Worm (Caenorhabditis elegans) whole organism, midembryonic: Measurements from ENCODE around the gene C49G7.10.

Experiments
- T22C8.4 ChIP-seq: fragments of 200-800 bp; sonication (Bioruptor generic); IDR thresholded peaks from 2 replicates; pipeline ENCODE4 v1.3.6; 2022; ENCODE audit warnings: missing genetic modification characterization, missing compliant biosample characterization
- cog-1 ChIP-seq: sonication (generic microtip); optimal IDR thresholded peaks from 2 replicates; lab custom pipeline; 2016; ENCODE audit warnings: missing genetic modification characterization, missing compliant biosample characterization
- flt-1 ChIP-seq: fragments of 200-800 bp; sonication (Bioruptor generic); IDR thresholded peaks from 2 replicates; pipeline ENCODE4 v1.3.6; 2022; ENCODE audit warnings: missing genetic modification characterization, missing compliant biosample characterization
- klf-2 ChIP-seq: fragments of 200-800 bp; sonication (Bioruptor generic); conservative IDR thresholded peaks from 2 replicates; pipeline ENCODE4 v1.3.6; 2022; ENCODE audit warnings: missing genetic modification reagents, missing genetic modification characterization, missing compliant biosample characterization
- med-1 ChIP-seq: sonication (generic microtip); optimal IDR thresholded peaks from 2 replicates; lab custom pipeline; 2017; ENCODE audit warnings: missing genetic modification characterization, mild to moderate bottlenecking, missing compliant biosample characterization, antibody characterized with exemption, missing genetic modification reagents; ENCODE audit not compliant: insufficient read depth
- ref-1 ChIP-seq: fragments of 200-800 bp; sonication (Bioruptor generic); conservative IDR thresholded peaks from 2 replicates; pipeline ENCODE4 v1.3.6; 2022; ENCODE audit warnings: missing genetic modification reagents, missing genetic modification characterization, missing compliant biosample characterization
- tab-1 ChIP-seq: fragments of 200-800 bp; sonication (Bioruptor generic); IDR thresholded peaks from 2 replicates; pipeline ENCODE4 v1.3.6; 2022; ENCODE audit warnings: missing genetic modification characterization, missing compliant biosample characterization
- ztf-23 ChIP-seq: fragments of 200-800 bp; sonication (Bioruptor generic); IDR thresholded peaks from 2 replicates; pipeline ENCODE4 v1.3.6; 2022; ENCODE audit warnings: missing genetic modification reagents, missing genetic modification characterization, missing compliant biosample characterization
- ztf-29 ChIP-seq: fragments of 200-800 bp; sonication (Bioruptor generic); IDR thresholded peaks from 2 replicates; pipeline ENCODE4 v1.3.6; 2022; ENCODE audit warnings: missing genetic modification reagents, missing genetic modification characterization, missing compliant biosample characterization

The C49G7.10 gene

DNA sequence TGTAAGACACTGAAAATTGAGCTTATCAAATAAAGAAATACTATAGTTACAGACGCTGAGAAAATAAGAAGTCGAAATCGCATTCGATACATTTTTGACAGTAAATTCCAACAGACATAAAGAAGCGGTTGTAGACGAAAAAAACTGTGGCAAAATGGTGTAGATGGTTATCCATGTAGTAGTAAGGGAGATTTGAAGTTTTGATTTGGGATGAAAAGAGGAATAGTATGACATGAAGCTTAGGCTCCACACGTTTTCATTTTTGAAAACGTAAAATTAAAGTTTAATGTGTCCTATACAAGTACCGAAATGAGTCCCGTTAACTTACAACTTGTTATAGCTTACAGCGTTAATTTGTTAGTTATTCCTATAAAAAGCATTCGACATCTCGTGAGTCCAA lies 47.8 kb downstream of the C49G7.10 start, which contains the start of gene K09D9.9:
TSS of gene K09D9.9 (minus strand) at position 101 of the 400 bp plus-strand sequence.
- no peak for TF ChIP-seq tab-1
- TF ChIP-seq flt-1 (GFP tag; lab: Robert Waterston, UW), result no peak
- no peak for TF ChIP-seq med-1 (GFP tag; lab: Kevin White, UChicago)
- TF ChIP-seq cog-1 (tag; lab: Kevin White, UChicago), result no peak
- no peak for TF ChIP-seq ztf-23 (GFP tag; lab: Robert Waterston, UW)
- TF ChIP-seq ztf-29, result no peak
- no peak for TF ChIP-seq T22C8.4
- TF ChIP-seq klf-2 (GFP tag; lab: Robert Waterston, UW), result no peak
- TF ChIP-seq ref-1, result no peak

DNA sequence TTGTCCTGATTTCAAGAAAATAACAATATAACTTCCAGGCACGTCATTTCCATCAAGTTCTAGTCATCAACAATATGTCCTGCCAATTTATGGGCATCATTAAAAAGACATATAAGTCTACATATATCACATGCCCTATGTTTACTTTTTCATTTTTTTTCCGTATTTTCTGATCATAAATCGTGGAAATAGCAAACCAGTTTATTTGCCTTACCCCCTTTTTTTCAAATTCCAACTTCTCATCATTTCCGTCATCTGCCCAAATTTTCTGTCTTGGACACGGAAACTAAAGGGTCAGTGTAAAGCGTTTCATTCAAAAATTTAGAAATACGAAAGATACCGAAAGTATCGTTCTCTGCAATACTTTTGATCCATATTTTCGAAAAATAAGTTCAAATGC lies 49.5 kb downstream of the C49G7.10 start:
- TF ChIP-seq ztf-29, result no peak
- TF ChIP-seq tab-1, result no peak
- TF ChIP-seq ztf-23 (GFP tag; lab: Robert Waterston, UW), result no peak
- TF ChIP-seq klf-2 (GFP tag; lab: Robert Waterston, UW), result no peak
- no peak for TF ChIP-seq ref-1
- TF ChIP-seq cog-1 (tag; lab: Kevin White, UChicago), result no peak
- TF ChIP-seq T22C8.4, result no peak
- TF ChIP-seq med-1 (GFP tag; lab: Kevin White, UChicago), result no peak
- TF ChIP-seq flt-1 (GFP tag; lab: Robert Waterston, UW), result no peak
